Worm (Caenorhabditis elegans): Measurements from ENCODE around the gene asp-9.

Gene asp-9

ce11 chrIV:6155296-6155695 is 30.4 kb upstream of the asp-9 start, which contains the start of gene C11D2.7:
TSS of gene C11D2.7 (minus strand) at chrIV:6155396.
- TF ChIP-seq elt-1 (tag; optimal IDR thresholded peaks at IDR 0.05; ENCODE audit: borderline replicate concordance, insufficient read depth) = no peak
- no peak for TF ChIP-seq ceh-83 (GFP tag; optimal IDR thresholded peaks at IDR 0.05)
- TF ChIP-seq elt-3 (tag; optimal IDR thresholded peaks at IDR 0.05) = no peak
- TF ChIP-seq zip-8 (tag; optimal IDR thresholded peaks at IDR 0.05) = no peak
- TF ChIP-seq lin-13 (tag; optimal IDR thresholded peaks at IDR 0.05) = no peak
- no peak for TF ChIP-seq nhr-12 (tag; optimal IDR thresholded peaks at IDR 0.05)
- TF ChIP-seq bed-3 (GFP tag; optimal IDR thresholded peaks at IDR 0.05) = no peak
- TF ChIP-seq cnd-1 (tag; optimal IDR thresholded peaks at IDR 0.05) = no peak
- TF ChIP-seq hlh-1 (tag; optimal IDR thresholded peaks at IDR 0.05) = no peak
- TF ChIP-seq lsy-2 (tag; optimal IDR thresholded peaks at IDR 0.05) = no peak
- no peak for TF ChIP-seq ztf-11 (tag; optimal IDR thresholded peaks at IDR 0.05)
- no peak for TF ChIP-seq unc-62 (GFP tag; optimal IDR thresholded peaks at IDR 0.05)
- no peak for TF ChIP-seq nhr-28 (tag; optimal IDR thresholded peaks at IDR 0.05)
- TF ChIP-seq unc-39 (tag; optimal IDR thresholded peaks at IDR 0.05) = no peak
- no peak for TF ChIP-seq flh-1 (GFP tag; optimal IDR thresholded peaks at IDR 0.05)

- no peak for TF ChIP-seq mab-5 (tag; optimal IDR thresholded peaks at IDR 0.05)
- TF ChIP-seq sem-2 (GFP tag; optimal IDR thresholded peaks at IDR 0.05) = no peak
- TF ChIP-seq nhr-2 (tag; optimal IDR thresholded peaks at IDR 0.05) = no peak
- TF ChIP-seq sptf-1 (tag; optimal IDR thresholded peaks at IDR 0.05) = no peak
- TF ChIP-seq mep-1 (tag; optimal IDR thresholded peaks at IDR 0.05) = peak; percentile 18
- peak; percentile 23 for TF ChIP-seq lsy-2 (tag; optimal IDR thresholded peaks at IDR 0.05)
- TF ChIP-seq M03D4.4 (tag; optimal IDR thresholded peaks at IDR 0.05) = no peak
- TF ChIP-seq ceh-39 (tag; optimal IDR thresholded peaks at IDR 0.05) = no peak
- no peak for TF ChIP-seq cnd-1 (tag; optimal IDR thresholded peaks at IDR 0.05)
- TF ChIP-seq zip-8 (tag; optimal IDR thresholded peaks at IDR 0.05) = no peak
- TF ChIP-seq mls-2 (tag; optimal IDR thresholded peaks at IDR 0.05) = no peak
- TF ChIP-seq ces-1 (GFP tag; optimal IDR thresholded peaks at IDR 0.05) = peak; percentile 10
- peak; percentile 16 for TF ChIP-seq nhr-237 (tag; optimal IDR thresholded peaks at IDR 0.05)
- TF ChIP-seq ham-2 (GFP tag; optimal IDR thresholded peaks at IDR 0.05) = no peak
Observed at ce11 chrIV:6156833-6157232, 28.9 kb upstream of the asp-9 start, which contains the start of gene C11D2.4. TSS of gene C11D2.4 (minus strand) at chrIV:6156960.

ce11 chrIV:6159616-6160015 is 26.1 kb upstream of the asp-9 start:
- no peak for TF ChIP-seq unc-62 (GFP tag; optimal IDR thresholded peaks at IDR 0.05)
- TF ChIP-seq sem-2 (GFP tag; optimal IDR thresholded peaks at IDR 0.05) = no peak
- TF ChIP-seq unc-120 (tag; optimal IDR thresholded peaks at IDR 0.05; ENCODE audit: poor library complexity, severe bottlenecking) = no peak
- TF ChIP-seq nhr-2 (tag; optimal IDR thresholded peaks at IDR 0.05) = no peak
- no peak for TF ChIP-seq drap-1 (GFP tag; optimal IDR thresholded peaks at IDR 0.05)
- TF ChIP-seq flh-1 (GFP tag; optimal IDR thresholded peaks at IDR 0.05) = no peak
- TF ChIP-seq elt-3 (tag; optimal IDR thresholded peaks at IDR 0.05) = no peak
- no peak for TF ChIP-seq ham-2 (GFP tag; optimal IDR thresholded peaks at IDR 0.05)
- no peak for TF ChIP-seq elt-1 (tag; optimal IDR thresholded peaks at IDR 0.05; ENCODE audit: borderline replicate concordance, insufficient read depth)
- no peak for TF ChIP-seq M03D4.4 (tag; optimal IDR thresholded peaks at IDR 0.05)
- TF ChIP-seq sptf-1 (tag; optimal IDR thresholded peaks at IDR 0.05) = no peak
- TF ChIP-seq ztf-11 (tag; optimal IDR thresholded peaks at IDR 0.05) = no peak

ce11 chrIV:6165787-6166186 is 19.9 kb upstream of the asp-9 start:
- no peak for TF ChIP-seq sem-2 (GFP tag; optimal IDR thresholded peaks at IDR 0.05)
- no peak for TF ChIP-seq sptf-1 (tag; optimal IDR thresholded peaks at IDR 0.05)
- TF ChIP-seq hlh-1 (tag; optimal IDR thresholded peaks at IDR 0.05) = no peak
- TF ChIP-seq M03D4.4 (tag; optimal IDR thresholded peaks at IDR 0.05) = no peak
- TF ChIP-seq nhr-28 (tag; optimal IDR thresholded peaks at IDR 0.05) = no peak
- TF ChIP-seq mls-2 (tag; optimal IDR thresholded peaks at IDR 0.05) = no peak
- TF ChIP-seq mep-1 (tag; optimal IDR thresholded peaks at IDR 0.05) = no peak
- TF ChIP-seq zip-8 (tag; optimal IDR thresholded peaks at IDR 0.05) = no peak
- TF ChIP-seq unc-120 (tag; optimal IDR thresholded peaks at IDR 0.05; ENCODE audit: poor library complexity, severe bottlenecking) = no peak
- TF ChIP-seq elt-1 (tag; optimal IDR thresholded peaks at IDR 0.05; ENCODE audit: borderline replicate concordance, insufficient read depth) = no peak
- TF ChIP-seq ham-2 (GFP tag; optimal IDR thresholded peaks at IDR 0.05) = no peak
- TF ChIP-seq elt-3 (tag; optimal IDR thresholded peaks at IDR 0.05) = no peak
- TF ChIP-seq mab-5 (tag; optimal IDR thresholded peaks at IDR 0.05) = no peak
- no peak for TF ChIP-seq nhr-237 (tag; optimal IDR thresholded peaks at IDR 0.05)
- no peak for TF ChIP-seq ceh-39 (tag; optimal IDR thresholded peaks at IDR 0.05)

- no peak for TF ChIP-seq zip-8 (tag; optimal IDR thresholded peaks at IDR 0.05)
- no peak for TF ChIP-seq lin-13 (tag; optimal IDR thresholded peaks at IDR 0.05)
- TF ChIP-seq mls-2 (tag; optimal IDR thresholded peaks at IDR 0.05) = no peak
- peak; percentile 12 for TF ChIP-seq ces-1 (GFP tag; optimal IDR thresholded peaks at IDR 0.05)
Observed at ce11 chrIV:6172959-6173358, 12.7 kb upstream of the asp-9 start.

Data from whole organism, mixed stage, embryonic.